Fruit fly (Drosophila melanogaster): ENCODE results near the gene Thor.

Gene Thor

dm6 chr2L:3475948-3476347 is 2.3 kb upstream of the Thor start (continued):
- TF ChIP-seq CG1529 (GFP tag; optimal IDR thresholded peaks at IDR 0.05) (no peak), CG1792 (GFP tag; optimal IDR thresholded peaks at IDR 0.05) (no peak), CG13624 (GFP tag; optimal IDR thresholded peaks at IDR 0.05) (peak; percentile 23), CG9437 (GFP tag; optimal IDR thresholded peaks at IDR 0.05) (peak; percentile 78), Usf (GFP tag; optimal IDR thresholded peaks at IDR 0.05) (no peak), CG2712 (tag; optimal IDR thresholded peaks at IDR 0.05) (peak; percentile 66), cas (GFP tag; IDR thresholded peaks at IDR 0.05) (no peak), nerfin-1 (tag; optimal IDR thresholded peaks at IDR 0.05) (no peak), CG30403 (GFP tag; optimal IDR thresholded peaks at IDR 0.05) (peak; percentile 82), Jarid2 (GFP tag; optimal IDR thresholded peaks at IDR 0.05) (peak; percentile 14), CG15269 (tag; optimal IDR thresholded peaks at IDR 0.05) (peak; percentile 80), CG10979 (tag; optimal IDR thresholded peaks at IDR 0.05) (peak; percentile 58), Bdp1 (GFP tag; optimal IDR thresholded peaks at IDR 0.05) (no peak), CG1832 (GFP tag; optimal IDR thresholded peaks at IDR 0.05) (no peak), CG14667 (GFP tag; IDR thresholded peaks at IDR 0.05) (peak; percentile 38), C15 (GFP tag; IDR thresholded peaks at IDR 0.05) (no peak), phol (tag; optimal IDR thresholded peaks at IDR 0.05) (peak; percentile 60), CG15479 (GFP tag; optimal IDR thresholded peaks at IDR 0.05) (no peak), zen2 (GFP tag; IDR thresholded peaks at IDR 0.05; ENCODE audit: partially characterized antibody) (no peak), her (GFP tag; optimal IDR thresholded peaks at IDR 0.05) (no peak), ac (GFP tag; optimal IDR thresholded peaks at IDR 0.05) (no peak), Ptx1 (GFP tag; IDR thresholded peaks at IDR 0.05) (peak; percentile 82), chm (GFP tag; IDR thresholded peaks at IDR 0.05) (no peak), org-1 (GFP tag; optimal IDR thresholded peaks at IDR 0.05) (peak; percentile 73), Dp (GFP tag; optimal IDR thresholded peaks at IDR 0.05) (no peak), CG4282 (GFP tag; optimal IDR thresholded peaks at IDR 0.05) (no peak), CTCF (GFP tag; optimal IDR thresholded peaks at IDR 0.05) (no peak), sob (GFP tag; IDR thresholded peaks at IDR 0.05) (peak; percentile 51; the same call in 1 of the 2 replicates), fu2 (GFP tag; optimal IDR thresholded peaks at IDR 0.05) (no peak), lab (GFP tag; optimal IDR thresholded peaks at IDR 0.05) (peak; percentile 70), CG3065 (GFP tag; optimal IDR thresholded peaks at IDR 0.05) (no peak), pita (GFP tag; optimal IDR thresholded peaks at IDR 0.05) (no peak), Six4 (GFP tag; optimal IDR thresholded peaks at IDR 0.05) (peak; percentile 58), CG11560 (tag; IDR thresholded peaks at IDR 0.05) (no peak), CG7357 (GFP tag; IDR thresholded peaks at IDR 0.05) (0 out of 3 replicates have a peak, but pooled peaks have one; percentile 23), ham (GFP tag; IDR thresholded peaks at IDR 0.05) (no peak), Oli (tag; optimal IDR thresholded peaks at IDR 0.05) (peak; percentile 65), bab2 (GFP tag; optimal IDR thresholded peaks at IDR 0.05) (peak; percentile 50), Side (GFP tag; optimal IDR thresholded peaks at IDR 0.05) (peak; percentile 17), Dad (GFP tag; optimal IDR thresholded peaks at IDR 0.05) (no peak), CG6765 (GFP tag; optimal IDR thresholded peaks at IDR 0.05) (peak; percentile 65), cg (GFP tag; optimal IDR thresholded peaks at IDR 0.05) (no peak), cad (GFP tag; optimal IDR thresholded peaks at IDR 0.05) (no peak), hth (optimal IDR thresholded peaks at IDR 0.05) (no peak), chn (GFP tag; optimal IDR thresholded peaks at IDR 0.05) (peak; percentile 32), odd (GFP tag; optimal IDR thresholded peaks at IDR 0.05) (peak; percentile 30), az2 (GFP tag; optimal IDR thresholded peaks at IDR 0.05) (peak; percentile 50), br (optimal IDR thresholded peaks at IDR 0.05) (no peak), ewg (GFP tag; optimal IDR thresholded peaks at IDR 0.05) (no peak), CG2120 (GFP tag; optimal IDR thresholded peaks at IDR 0.05) (peak; percentile 78), croc (GFP tag; conservative IDR thresholded peaks at IDR 0.05) (no peak; the same call in 2 of the 3 replicates), ATbp (GFP tag; optimal IDR thresholded peaks at IDR 0.05) (peak; percentile 51), dysf (GFP tag; IDR thresholded peaks at IDR 0.05) (peak; percentile 83)
